Fruit fly (Drosophila melanogaster): ENCODE results near the gene CtsL4.

Gene CtsL4

DNA sequence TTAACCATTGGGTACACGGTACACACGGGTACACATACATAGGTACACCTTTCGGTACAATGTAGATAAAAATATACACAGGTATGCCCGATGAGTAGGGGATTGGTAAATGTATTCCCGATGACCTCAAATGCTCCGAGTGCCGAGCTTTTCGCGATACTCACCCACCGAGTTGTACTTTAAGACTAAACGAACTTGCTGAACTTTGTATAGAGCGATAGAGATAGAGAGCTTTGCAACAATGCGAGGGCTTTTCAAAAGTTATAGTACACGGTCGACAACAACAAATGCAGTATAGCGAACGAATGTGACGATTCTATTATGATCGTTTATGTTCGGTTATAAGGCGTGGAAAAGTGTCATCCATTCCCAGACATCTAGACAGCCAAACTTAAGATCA lies 34.8 kb downstream of the CtsL4 start (continued):
- TF ChIP-seq CG2129 (GFP tag; IDR thresholded peaks at IDR 0.05; ENCODE audit: partially characterized antibody) = no peak
- no peak for TF ChIP-seq ttk (GFP tag; IDR thresholded peaks at IDR 0.05)
- no peak for TF ChIP-seq mld (GFP tag; IDR thresholded peaks at IDR 0.05; ENCODE audit: partially characterized antibody)
- TF ChIP-seq trh (GFP tag; optimal IDR thresholded peaks at IDR 0.05) = no peak
- no peak for TF ChIP-seq CG12391 (tag; optimal IDR thresholded peaks at IDR 0.05)
- TF ChIP-seq HLHmδ (GFP tag; optimal IDR thresholded peaks at IDR 0.05) = no peak
- no peak for TF ChIP-seq Hsf (GFP tag; optimal IDR thresholded peaks at IDR 0.05)
- no peak for TF ChIP-seq CG4730 (GFP tag; IDR thresholded peaks at IDR 0.05)
- no peak for TF ChIP-seq NC2β (GFP tag; optimal IDR thresholded peaks at IDR 0.05)
- TF ChIP-seq NFAT (GFP tag; IDR thresholded peaks at IDR 0.05) = peak; percentile 3; the same call in 1 of the 2 replicates
- peak; percentile 60; the same call in 2 of the 3 replicates for TF ChIP-seq Aef1 (GFP tag; IDR thresholded peaks at IDR 0.05)
- no peak for TF ChIP-seq D19B (GFP tag; optimal IDR thresholded peaks at IDR 0.05)
- TF ChIP-seq ssp (GFP tag; IDR thresholded peaks at IDR 0.05) = no peak
- no peak for TF ChIP-seq CG6689 (GFP tag; IDR thresholded peaks at IDR 0.05)
- no peak for TF ChIP-seq Gsc (GFP tag; IDR thresholded peaks at IDR 0.05)
- no peak for TF ChIP-seq Chrac-16 (GFP tag; optimal IDR thresholded peaks at IDR 0.05)
- no peak for TF ChIP-seq CG4424 (GFP tag; optimal IDR thresholded peaks at IDR 0.05)
- TF ChIP-seq HLH54F (GFP tag; optimal IDR thresholded peaks at IDR 0.05) = no peak
- no peak for TF ChIP-seq fu2 (GFP tag; optimal IDR thresholded peaks at IDR 0.05)
- TF ChIP-seq CG7556 (GFP tag; optimal IDR thresholded peaks at IDR 0.05) = no peak
- TF ChIP-seq CG11093 (GFP tag; IDR thresholded peaks at IDR 0.05) = no peak
- no peak for TF ChIP-seq Trl (optimal IDR thresholded peaks at IDR 0.05)
- no peak for TF ChIP-seq Trl (GFP tag; optimal IDR thresholded peaks at IDR 0.05)
- no peak for TF ChIP-seq CG1603 (tag; optimal IDR thresholded peaks at IDR 0.05)
- TF ChIP-seq kah (GFP tag; optimal IDR thresholded peaks at IDR 0.05) = no peak
- TF ChIP-seq CG3163 (GFP tag; optimal IDR thresholded peaks at IDR 0.05) = peak; percentile 15
- TF ChIP-seq Adf1 (GFP tag; IDR thresholded peaks at IDR 0.05) = no peak
- TF ChIP-seq CG9932 (GFP tag; IDR thresholded peaks at IDR 0.05) = no peak
- no peak for TF ChIP-seq odd (GFP tag; optimal IDR thresholded peaks at IDR 0.05)
- TF ChIP-seq CG16779 (GFP tag; IDR thresholded peaks at IDR 0.05) = no peak
- no peak for TF ChIP-seq CG13287 (GFP tag; IDR thresholded peaks at IDR 0.05; ENCODE audit: partially characterized antibody)
- peak; percentile 89; the same call in 2 of the 4 replicates for TF ChIP-seq chinmo (GFP tag; IDR thresholded peaks at IDR 0.05; ENCODE audit: partially characterized antibody)
- no peak for TF ChIP-seq gcm2 (GFP tag; optimal IDR thresholded peaks at IDR 0.05)
- TF ChIP-seq disco-r (GFP tag; optimal IDR thresholded peaks at IDR 0.05) = no peak
- peak; percentile 84 for TF ChIP-seq CG13894 (tag; optimal IDR thresholded peaks at IDR 0.05)
- peak; percentile 38 for TF ChIP-seq sug (tag; optimal IDR thresholded peaks at IDR 0.05)
- no peak for TF ChIP-seq aop (GFP tag; IDR thresholded peaks at IDR 0.05)
- TF ChIP-seq CG6854 (GFP tag; optimal IDR thresholded peaks at IDR 0.05) = peak; percentile 8
- no peak for TF ChIP-seq CG18476 (GFP tag; optimal IDR thresholded peaks at IDR 0.05)
- no peak for TF ChIP-seq scrt (GFP tag; optimal IDR thresholded peaks at IDR 0.05)
- TF ChIP-seq CG12299 (tag; optimal IDR thresholded peaks at IDR 0.05) = no peak
- TF ChIP-seq CG13424 (tag; optimal IDR thresholded peaks at IDR 0.05) = no peak
- TF ChIP-seq MESR4 (GFP tag; optimal IDR thresholded peaks at IDR 0.05) = peak; percentile 7
- no peak for TF ChIP-seq ci (GFP tag; IDR thresholded peaks at IDR 0.05)
- peak; percentile 17 for TF ChIP-seq CG31365 (tag; optimal IDR thresholded peaks at IDR 0.05)
- no peak for TF ChIP-seq CG31441 (GFP tag; IDR thresholded peaks at IDR 0.05)
- TF ChIP-seq az2 (GFP tag; optimal IDR thresholded peaks at IDR 0.05) = no peak
- TF ChIP-seq CG6254 (GFP tag; optimal IDR thresholded peaks at IDR 0.05) = no peak
- TF ChIP-seq CG3065 (GFP tag; optimal IDR thresholded peaks at IDR 0.05) = no peak
- no peak for TF ChIP-seq CG31224 (GFP tag; IDR thresholded peaks at IDR 0.05)
- no peak for TF ChIP-seq lbe (GFP tag; optimal IDR thresholded peaks at IDR 0.05)
- no peak for TF ChIP-seq pros (GFP tag; optimal IDR thresholded peaks at IDR 0.05)
- TF ChIP-seq CG4854 (GFP tag; optimal IDR thresholded peaks at IDR 0.05) = no peak
